Worm (Caenorhabditis elegans) whole organism, L4 larva: Measurements from ENCODE around the gene hda-2.

Source experiments
- D1046.2 ChIP-seq: fragments of 200-800 bp; sonication (Bioruptor generic); IDR thresholded peaks from 2 replicates; pipeline ENCODE4 v1.3.6; 2022; ENCODE audit warnings: missing genetic modification characterization, missing compliant biosample characterization
- F37D6.2 ChIP-seq: sonication (generic microtip); optimal IDR thresholded peaks from 2 replicates; lab custom pipeline; 2016; ENCODE audit warnings: mild to moderate bottlenecking, missing genetic modification characterization, missing compliant biosample characterization
- T20F7.1 ChIP-seq: fragments of 200-800 bp; sonication (Bioruptor generic); optimal IDR thresholded peaks from 2 replicates; lab custom pipeline; 2018; ENCODE audit warnings: mild to moderate bottlenecking, missing genetic modification characterization, missing compliant biosample characterization
- Y48G9A.11 ChIP-seq: fragments of 200-800 bp; sonication (Bioruptor generic); IDR thresholded peaks from 2 replicates; pipeline ENCODE4 v1.3.6; 2022; ENCODE audit warnings: missing genetic modification reagents, missing genetic modification characterization, missing compliant biosample characterization
- Y5F2A.4 ChIP-seq: fragments of 200-800 bp; sonication (Bioruptor generic); optimal IDR thresholded peaks from 2 replicates; lab custom pipeline; 2018; ENCODE audit warnings: mild to moderate bottlenecking, missing genetic modification characterization, missing compliant biosample characterization
- Y75B8A.6 ChIP-seq: fragments of 200-800 bp; sonication (Bioruptor generic); IDR thresholded peaks from 2 replicates; pipeline ENCODE4 v1.3.6; 2022; ENCODE audit warnings: missing genetic modification reagents, missing genetic modification characterization, missing compliant biosample characterization
- ZK337.2 ChIP-seq: fragments of 200-800 bp; sonication (Bioruptor generic); IDR thresholded peaks from 2 replicates; pipeline ENCODE4 v1.3.6; 2022; ENCODE audit warnings: missing genetic modification reagents, missing genetic modification characterization, missing compliant biosample characterization
- aha-1 ChIP-seq: fragments of 150-350 bp; peaks from one replicate; lab custom pipeline; 2014; ENCODE audit warnings: missing biosample characterization, missing genetic modification characterization
- aly-2 ChIP-seq: sonication (generic microtip); optimal IDR thresholded peaks from 2 replicates; lab custom pipeline; 2018; ENCODE audit warnings: missing biosample characterization, missing genetic modification characterization
- arid-1 ChIP-seq: fragments of 200-800 bp; sonication (Bioruptor generic); conservative IDR thresholded peaks from 2 replicates; pipeline ENCODE4 v1.3.6; 2022; ENCODE audit warnings: missing genetic modification reagents, missing genetic modification characterization, missing compliant biosample characterization
- ceh-32 ChIP-seq: sonication (generic microtip); optimal IDR thresholded peaks from 2 replicates; lab custom pipeline; 2016; ENCODE audit warnings: mild to moderate bottlenecking, missing genetic modification characterization, missing compliant biosample characterization; ENCODE audit not compliant: poor library complexity
- cey-2 ChIP-seq: sonication (generic microtip); optimal IDR thresholded peaks from 3 replicates; lab custom pipeline; 2017; ENCODE audit warnings: missing genetic modification characterization, mild to moderate bottlenecking, missing compliant biosample characterization, antibody characterized with exemption, borderline replicate concordance; ENCODE audit not compliant: insufficient read depth
- daf-16 ChIP-seq, 3 experiments: sonication (generic microtip); optimal IDR thresholded peaks; 2 replicates each; lab custom pipeline; 2016 to 2017; ENCODE audit warnings: missing genetic modification characterization in 3 of 3, missing genetic modification reagents in 3 of 3, mild to moderate bottlenecking in 2 of 3, missing compliant biosample characterization in 2 of 3, missing biosample characterization in 1 of 3, moderate library complexity in 1 of 3
- dmd-6 ChIP-seq: fragments of 200-800 bp; sonication (Bioruptor generic); IDR thresholded peaks from 2 replicates; pipeline ENCODE4 v1.3.6; 2022; ENCODE audit warnings: missing genetic modification reagents, missing genetic modification characterization, missing compliant biosample characterization
- dmd-9 ChIP-seq: fragments of 200-800 bp; sonication (Bioruptor generic); IDR thresholded peaks from 2 replicates; pipeline ENCODE4 v1.3.6; 2022; ENCODE audit warnings: missing genetic modification reagents, missing genetic modification characterization, missing compliant biosample characterization
- dpl-1 ChIP-seq: fragments of 150-350 bp; optimal IDR thresholded peaks from 2 replicates; lab custom pipeline; 2014; ENCODE audit warnings: missing biosample characterization, missing genetic modification reagents, missing genetic modification characterization
- dve-1 ChIP-seq: sonication (generic microtip); optimal IDR thresholded peaks from 2 replicates; lab custom pipeline; 2017; ENCODE audit warnings: antibody characterized with exemption, mild to moderate bottlenecking, missing genetic modification characterization, missing compliant biosample characterization; ENCODE audit not compliant: insufficient read depth
- hif-1 ChIP-seq, 2 experiments: sonication (generic microtip); optimal IDR thresholded peaks; 2 replicates each; lab custom pipeline; 2016 to 2017; ENCODE audit warnings: missing compliant biosample characterization in 2 of 2, missing genetic modification characterization in 2 of 2, missing genetic modification reagents in 2 of 2, missing genotype in 2 of 2, mild to moderate bottlenecking in 1 of 2
- hlh-11 ChIP-seq: fragments of 200-800 bp; sonication (Bioruptor generic); optimal IDR thresholded peaks from 2 replicates; lab custom pipeline; 2018; ENCODE audit warnings: mild to moderate bottlenecking, missing genetic modification characterization, missing compliant biosample characterization
- hlh-30 ChIP-seq: sonication (generic microtip); optimal IDR thresholded peaks from 2 replicates; lab custom pipeline; 2017; ENCODE audit warnings: antibody characterized with exemption, mild to moderate bottlenecking, missing genetic modification characterization, missing compliant biosample characterization; ENCODE audit not compliant: insufficient read depth
- hmg-1.1 ChIP-seq: fragments of 200-800 bp; sonication (Bioruptor generic); IDR thresholded peaks from 2 replicates; pipeline ENCODE4 v1.3.6; 2022; ENCODE audit warnings: missing genetic modification reagents, missing genetic modification characterization, missing compliant biosample characterization
- lin-38 ChIP-seq: fragments of 200-800 bp; sonication (Bioruptor generic); IDR thresholded peaks from 2 replicates; pipeline ENCODE4 v1.3.6; 2022; ENCODE audit warnings: missing genetic modification reagents, missing genetic modification characterization, missing compliant biosample characterization
- lsy-2 ChIP-seq, 2 experiments: fragments of 150-350 bp in 1 of 2; sonication (generic microtip) in 1 of 2; optimal IDR thresholded peaks; 2 replicates each; lab custom pipeline; 2014 to 2017; ENCODE audit warnings: missing biosample characterization in 2 of 2, missing genetic modification characterization in 2 of 2
- madf-9 ChIP-seq: fragments of 200-800 bp; sonication (Bioruptor generic); conservative IDR thresholded peaks from 2 replicates; pipeline ENCODE4 v1.3.6; 2022; ENCODE audit warnings: missing genetic modification reagents, missing genetic modification characterization, missing compliant biosample characterization
- mdt-29 ChIP-seq: fragments of 200-800 bp; sonication (Bioruptor generic); IDR thresholded peaks from 2 replicates; pipeline ENCODE4 v1.3.6; 2022; ENCODE audit warnings: missing genetic modification reagents, missing genetic modification characterization, missing compliant biosample characterization
- mep-1 ChIP-seq: fragments of 150-350 bp; sonication (generic microtip); optimal IDR thresholded peaks from 3 replicates; lab custom pipeline; 2014; ENCODE audit warnings: missing biosample characterization, missing genetic modification characterization
- mes-2 ChIP-seq: sonication (generic microtip); optimal IDR thresholded peaks from 2 replicates; lab custom pipeline; 2016; ENCODE audit warnings: missing genotype, mild to moderate bottlenecking, missing genetic modification characterization, missing compliant biosample characterization; ENCODE audit not compliant: poor library complexity, severe bottlenecking
- mxl-3 ChIP-seq: fragments of 200-800 bp; sonication (Bioruptor generic); optimal IDR thresholded peaks from 2 replicates; lab custom pipeline; 2018; ENCODE audit warnings: mild to moderate bottlenecking, missing genetic modification characterization, missing compliant biosample characterization
- nhr-10 ChIP-seq: fragments of 150-350 bp; optimal IDR thresholded peaks from 2 replicates; lab custom pipeline; 2014; ENCODE audit warnings: missing biosample characterization, missing genetic modification characterization
- nhr-111 ChIP-seq: fragments of 200-800 bp; sonication (Bioruptor generic); optimal IDR thresholded peaks from 2 replicates; lab custom pipeline; 2018; ENCODE audit warnings: mild to moderate bottlenecking, missing genetic modification characterization, missing compliant biosample characterization
- nhr-28 ChIP-seq: fragments of 150-350 bp; optimal IDR thresholded peaks from 2 replicates; lab custom pipeline; 2014; ENCODE audit warnings: missing biosample characterization, missing genetic modification characterization
- nhr-6 ChIP-seq: fragments of 150-350 bp; optimal IDR thresholded peaks from 2 replicates; lab custom pipeline; 2014; ENCODE audit warnings: missing biosample characterization, missing genetic modification characterization
- nhr-77 ChIP-seq: fragments of 150-350 bp; optimal IDR thresholded peaks from 2 replicates; lab custom pipeline; 2014; ENCODE audit warnings: missing biosample characterization, missing genetic modification characterization
- pha-4 ChIP-seq, 2 experiments: fragments of 150-350 bp in 1 of 2; fragments of 200-800 bp in 1 of 2; sonication (Bioruptor generic) in 1 of 2; IDR thresholded peaks in 1 of 2; optimal IDR thresholded peaks in 1 of 2; 2 replicates each; pipeline versions ENCODE4 v1.3.6 to Lab custom; 2014 to 2022; ENCODE audit warnings: missing genetic modification characterization in 2 of 2, missing genetic modification reagents in 2 of 2, missing biosample characterization in 1 of 2, missing compliant biosample characterization in 1 of 2
- pqm-1 ChIP-seq: sonication (generic microtip); optimal IDR thresholded peaks from 2 replicates; lab custom pipeline; 2017; ENCODE audit warnings: missing biosample characterization, missing genetic modification characterization
- rbr-2 ChIP-seq: sonication (generic microtip); optimal IDR thresholded peaks from 2 replicates; lab custom pipeline; 2016; ENCODE audit warnings: missing genotype, missing genetic modification characterization, missing compliant biosample characterization
- snpc-4 ChIP-seq: fragments of 150-350 bp; optimal IDR thresholded peaks from 2 replicates; lab custom pipeline; 2014; ENCODE audit warnings: missing biosample characterization, missing genetic modification characterization
- tag-97 ChIP-seq: fragments of 200-800 bp; sonication (Bioruptor generic); IDR thresholded peaks from 2 replicates; pipeline ENCODE4 v1.3.6; 2022; ENCODE audit warnings: missing genetic modification characterization, missing compliant biosample characterization
- tra-1 ChIP-seq: fragments of 200-800 bp; sonication (Bioruptor generic); IDR thresholded peaks from 2 replicates; pipeline ENCODE4 v1.3.6; 2022; ENCODE audit warnings: missing genetic modification reagents, missing genetic modification characterization, missing compliant biosample characterization
- unc-130 ChIP-seq: sonication (generic microtip); optimal IDR thresholded peaks from 2 replicates; lab custom pipeline; 2016; ENCODE audit warnings: missing genetic modification reagents, missing genetic modification characterization, missing compliant biosample characterization
- unc-39 ChIP-seq: sonication (generic microtip); optimal IDR thresholded peaks from 2 replicates; lab custom pipeline; 2017; ENCODE audit warnings: missing biosample characterization, missing genetic modification characterization
- unc-62 ChIP-seq, 3 experiments: fragments of 150-350 bp in 1 of 3; sonication (generic microtip); optimal IDR thresholded peaks in 2 of 3; peaks in 1 of 3; 1 replicate in 1 of 3; 2 replicates in 2 of 3; lab custom pipeline; 2014 to 2017; ENCODE audit warnings: missing biosample characterization in 3 of 3, missing genetic modification characterization in 3 of 3, missing genetic modification reagents in 3 of 3, missing genotype in 1 of 3
- vab-7 ChIP-seq: fragments of 200-800 bp; sonication (Bioruptor generic); IDR thresholded peaks from 2 replicates; pipeline ENCODE4 v1.3.6; 2022; ENCODE audit warnings: missing genetic modification reagents, missing genetic modification characterization, missing compliant biosample characterization
- zfp-2 ChIP-seq: sonication (generic microtip); optimal IDR thresholded peaks from 2 replicates; lab custom pipeline; 2016; ENCODE audit warnings: mild to moderate bottlenecking, missing genetic modification characterization, missing compliant biosample characterization
- zip-11 ChIP-seq: fragments of 200-800 bp; sonication (Bioruptor generic); IDR thresholded peaks from 2 replicates; pipeline ENCODE4 v1.3.6; 2022; ENCODE audit warnings: missing genetic modification characterization, missing compliant biosample characterization
- ztf-11 ChIP-seq: fragments of 150-350 bp; optimal IDR thresholded peaks from 2 replicates; lab custom pipeline; 2014; ENCODE audit warnings: missing biosample characterization, missing genetic modification characterization

Gene hda-2

DNA sequence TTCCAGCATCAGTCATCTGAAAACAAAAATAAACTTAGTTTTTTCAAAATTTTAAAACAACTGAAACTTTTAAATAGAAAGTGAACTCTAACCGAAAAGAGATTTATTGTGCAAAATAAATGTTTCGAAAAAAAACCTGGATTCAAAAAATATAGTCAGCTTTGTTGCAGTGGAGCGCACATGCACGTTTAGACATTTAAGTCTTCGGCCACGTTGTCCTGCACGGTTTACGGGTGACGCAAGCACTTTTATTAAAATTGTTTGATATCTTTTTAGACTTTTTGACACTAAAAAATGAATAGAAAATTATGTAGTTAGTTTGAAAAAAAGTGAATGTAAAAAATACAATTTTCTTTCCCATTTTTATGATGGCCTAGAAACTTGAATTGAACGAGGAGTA lies 17.1 kb upstream of the hda-2 start, which contains the start of the genes ubh-4 and algn-6:
ubh-4 (minus strand) TSS at position 182 of the 400 bp plus-strand sequence.
algn-6 (plus strand) TSS at position 387 of the 400 bp plus-strand sequence.
- TF ChIP-seq mes-2 (peak; percentile 95), hlh-11 (tag; lab: Kevin White, UChicago) (peak; percentile 36), ceh-32 (tag; lab: Kevin White, UChicago) (no peak), hif-1 (tag; optimal IDR thresholded peaks at IDR 0.05; lab: Kevin White, UChicago) (peak in 1 of 2 experiments; percentile 83), pha-4 (GFP tag; IDR thresholded peaks at IDR 0.05; lab: Robert Waterston, UW) (no peak), pha-4 (tag; optimal IDR thresholded peaks at IDR 0.05; lab: Kevin White, UChicago) (peak; percentile 8), daf-16 (GFP tag; optimal IDR thresholded peaks at IDR 0.05; lab: Kevin White, UChicago) (no peak), daf-16 (tag; optimal IDR thresholded peaks at IDR 0.05; lab: Kevin White, UChicago) (peak; percentile 38), ztf-11 (tag; lab: Kevin White, UChicago) (no peak), tag-97 (GFP tag; lab: Robert Waterston, UW) (no peak), hlh-30 (tag; lab: Kevin White, UChicago) (peak; percentile 12), nhr-77 (peak; percentile 48), Y48G9A.11 (peak; percentile 34; the same call in 1 of the 2 replicates), ZK337.2 (GFP tag; lab: Robert Waterston, UW) (0 out of 2 replicates have a peak, but pooled peaks have one; percentile 4), Y75B8A.6 (no peak), dve-1 (peak; percentile 48), pqm-1 (tag; lab: Kevin White, UChicago) (peak; percentile 17), rbr-2 (tag; lab: Kevin White, UChicago) (peak; percentile 36), dmd-6 (peak; percentile 27; the same call in 1 of the 2 replicates), unc-130 (peak; percentile 96), lin-38 (peak; percentile 95), hmg-1.1 (0 out of 2 replicates have a peak, but pooled peaks have one; percentile 19), unc-39 (no peak), dpl-1 (peak; percentile 63), nhr-6 (peak; percentile 80), zfp-2 (tag; lab: Kevin White, UChicago) (no peak), mep-1 (tag; lab: Kevin White, UChicago) (peak; percentile 57), vab-7 (GFP tag; lab: Robert Waterston, UW) (0 out of 2 replicates have a peak, but pooled peaks have one; percentile 22), T20F7.1 (GFP tag; lab: Kevin White, UChicago) (peak; percentile 90), mxl-3 (GFP tag; lab: Kevin White, UChicago) (peak; percentile 38), lsy-2 (tag; optimal IDR thresholded peaks at IDR 0.05; lab: Kevin White, UChicago) (peak; percentile 38 to 95), nhr-28 (tag; lab: Kevin White, UChicago) (peak; percentile 65)

DNA sequence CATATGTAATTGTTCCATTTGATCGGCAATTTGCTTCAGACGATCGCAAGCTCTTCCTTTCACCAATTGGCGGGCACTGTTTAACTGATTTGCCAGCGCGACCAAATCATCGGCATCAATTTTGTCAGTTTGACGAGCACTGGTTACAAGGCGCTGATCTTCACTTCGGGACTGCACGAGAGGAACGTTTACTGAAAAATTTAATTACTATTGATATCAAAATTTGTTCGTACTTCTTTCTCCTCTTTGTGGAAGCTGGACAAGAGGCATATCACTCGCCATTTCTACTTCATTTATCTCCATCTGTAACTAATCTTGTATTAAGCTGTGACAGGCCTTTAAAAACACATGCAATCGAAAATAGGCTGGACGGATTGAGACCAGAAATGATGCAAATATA lies 15.5 kb upstream of the hda-2 start, which contains the start of gene C08B11.9:
C08B11.9 (minus strand) TSS at position 307 of the 400 bp plus-strand sequence.
- TF ChIP-seq aha-1 (tag; lab: Kevin White, UChicago) (no peak), tag-97 (GFP tag; lab: Robert Waterston, UW) (no peak), arid-1 (peak; percentile 55; the same call in 1 of the 2 replicates), nhr-10 (tag; lab: Kevin White, UChicago) (no peak), zfp-2 (tag; lab: Kevin White, UChicago) (no peak), Y5F2A.4 (GFP tag; lab: Kevin White, UChicago) (no peak), tra-1 (GFP tag; lab: Robert Waterston, UW) (no peak), hif-1 (tag; optimal IDR thresholded peaks at IDR 0.05; lab: Kevin White, UChicago) (no peak), lin-38 (peak; percentile 54)

DNA sequence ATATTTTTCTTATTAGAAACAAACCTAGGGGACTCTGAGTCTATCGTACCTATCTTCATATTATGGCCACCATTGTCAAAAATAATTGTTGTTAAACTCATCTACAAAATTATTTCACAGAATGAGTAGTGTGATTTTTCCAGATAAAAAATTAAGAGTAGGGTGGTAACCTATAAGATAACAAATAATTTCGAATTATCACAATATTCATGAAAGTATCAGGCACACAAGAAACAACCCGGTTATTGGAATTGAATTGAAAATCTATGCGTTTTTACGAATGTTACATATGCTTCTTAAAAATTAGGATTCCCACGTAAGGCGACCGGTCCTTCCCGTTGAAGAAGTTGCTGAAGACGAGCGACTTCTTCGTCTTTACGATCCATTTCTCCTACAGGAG lies 14.9 kb upstream of the hda-2 start, which contains the start of gene arp-6:
arp-6 (minus strand) TSS at position 101 of the 400 bp plus-strand sequence.
- TF ChIP-seq D1046.2 (GFP tag; lab: Robert Waterston, UW) (no peak), unc-39 (no peak), lin-38 (no peak), nhr-111 (GFP tag; lab: Kevin White, UChicago) (no peak), aly-2 (tag; lab: Kevin White, UChicago) (no peak), cey-2 (tag; lab: Kevin White, UChicago) (no peak), madf-9 (GFP tag; lab: Robert Waterston, UW) (no peak), Y75B8A.6 (no peak), unc-62 (GFP tag; optimal IDR thresholded peaks at IDR 0.05 in 1 of 2; lab: Kevin White, UChicago) (no peak), unc-62 (tag; optimal IDR thresholded peaks at IDR 0.05; lab: Kevin White, UChicago) (no peak), tra-1 (GFP tag; lab: Robert Waterston, UW) (no peak), zip-11 (GFP tag; lab: Robert Waterston, UW) (no peak), mdt-29 (no peak), dmd-9 (GFP tag; lab: Robert Waterston, UW) (no peak), snpc-4 (tag; lab: Kevin White, UChicago) (no peak), F37D6.2 (tag; lab: Kevin White, UChicago) (no peak), mxl-3 (GFP tag; lab: Kevin White, UChicago) (no peak)
